Worm (Caenorhabditis elegans) whole organism, L2 larva: ENCODE data around the gene srw-19.
A peak's percentile ranks its signal among the peaks of the same experiment; 100 is the strongest.

Source experiments
- C34F6.9 ChIP-seq: fragments of 150-350 bp; optimal IDR thresholded peaks from 2 replicates; lab custom pipeline; 2014; ENCODE audit warnings: missing biosample characterization, missing genetic modification characterization
- F13H6.1 ChIP-seq: sonication (generic microtip); optimal IDR thresholded peaks from 2 replicates; lab custom pipeline; 2016; ENCODE audit warnings: missing genetic modification characterization, missing compliant biosample characterization
- R02D3.7 ChIP-seq: fragments of 150-350 bp; optimal IDR thresholded peaks from 2 replicates; lab custom pipeline; 2014; ENCODE audit warnings: missing biosample characterization, missing genetic modification characterization
- Y55F3AM.14 ChIP-seq: fragments of 200-800 bp; sonication (Bioruptor generic); optimal IDR thresholded peaks from 2 replicates; lab custom pipeline; 2018; ENCODE audit warnings: mild to moderate bottlenecking, missing genetic modification characterization, missing compliant biosample characterization
- ZK546.5 ChIP-seq: sonication (generic microtip); optimal IDR thresholded peaks from 2 replicates; lab custom pipeline; 2017; ENCODE audit warnings: missing biosample characterization, missing genetic modification characterization
- alr-1 ChIP-seq: fragments of 150-350 bp; optimal IDR thresholded peaks from 2 replicates; lab custom pipeline; 2014; ENCODE audit warnings: missing biosample characterization, missing genetic modification characterization
- ama-1 ChIP-seq: fragments of 150-350 bp; optimal IDR thresholded peaks from 2 replicates; lab custom pipeline; 2018; ENCODE audit warnings: inconsistent platforms
- ceh-16 ChIP-seq: fragments of 150-350 bp; optimal IDR thresholded peaks from 2 replicates; lab custom pipeline; 2014; ENCODE audit warnings: missing biosample characterization, missing genetic modification characterization
- crh-2 ChIP-seq: sonication (generic microtip); optimal IDR thresholded peaks from 2 replicates; lab custom pipeline; 2017; ENCODE audit warnings: missing biosample characterization, missing genetic modification characterization
- dmd-4 ChIP-seq: sonication (generic microtip); optimal IDR thresholded peaks from 2 replicates; lab custom pipeline; 2017; ENCODE audit warnings: missing biosample characterization, missing genetic modification characterization
- egl-27 ChIP-seq: sonication (generic microtip); optimal IDR thresholded peaks from 3 replicates; lab custom pipeline; 2017; ENCODE audit warnings: missing biosample characterization, missing genetic modification reagents, missing genetic modification characterization
- elt-1 ChIP-seq: fragments of 150-350 bp; optimal IDR thresholded peaks from 2 replicates; lab custom pipeline; 2014; ENCODE audit warnings: missing biosample characterization, missing genetic modification characterization
- fos-1 ChIP-seq: fragments of 150-350 bp; optimal IDR thresholded peaks from 2 replicates; lab custom pipeline; 2014; ENCODE audit warnings: missing biosample characterization, missing genetic modification characterization
- gmeb-1 ChIP-seq: fragments of 150-350 bp; optimal IDR thresholded peaks from 2 replicates; lab custom pipeline; 2014; ENCODE audit warnings: missing biosample characterization, missing genetic modification characterization
- lin-11 ChIP-seq: fragments of 150-350 bp; sonication (generic microtip); optimal IDR thresholded peaks from 2 replicates; lab custom pipeline; 2014; ENCODE audit warnings: missing biosample characterization, missing genetic modification characterization, inconsistent platforms, mixed read lengths
- lin-39 ChIP-seq: fragments of 150-350 bp; optimal IDR thresholded peaks from 2 replicates; lab custom pipeline; 2014; ENCODE audit warnings: missing biosample characterization, missing genetic modification reagents, missing genetic modification characterization
- lsy-2 ChIP-seq, 2 experiments: fragments of 150-350 bp in 1 of 2; sonication (generic microtip) in 1 of 2; optimal IDR thresholded peaks; 2 replicates each; lab custom pipeline; 2014 to 2017; ENCODE audit warnings: missing biosample characterization in 2 of 2, missing genetic modification characterization in 2 of 2
- mab-5 ChIP-seq: fragments of 150-350 bp; optimal IDR thresholded peaks from 2 replicates; lab custom pipeline; 2014; ENCODE audit warnings: missing biosample characterization, missing genetic modification characterization
- mbf-1 ChIP-seq: sonication (generic microtip); optimal IDR thresholded peaks from 2 replicates; lab custom pipeline; 2017; ENCODE audit warnings: missing biosample characterization, missing genetic modification characterization
- nhr-10 ChIP-seq: sonication (generic microtip); optimal IDR thresholded peaks from 2 replicates; lab custom pipeline; 2017; ENCODE audit warnings: missing biosample characterization, missing genetic modification characterization
- nhr-129 ChIP-seq: fragments of 150-350 bp; optimal IDR thresholded peaks from 2 replicates; lab custom pipeline; 2014; ENCODE audit warnings: missing biosample characterization, missing genetic modification characterization
- nhr-21 ChIP-seq: fragments of 150-350 bp; optimal IDR thresholded peaks from 2 replicates; lab custom pipeline; 2014; ENCODE audit warnings: missing biosample characterization, missing genetic modification characterization
- nhr-25 ChIP-seq: fragments of 150-350 bp; sonication (generic microtip); optimal IDR thresholded peaks from 3 replicates; lab custom pipeline; 2014; ENCODE audit warnings: missing biosample characterization, missing genetic modification characterization
- nhr-6 ChIP-seq: fragments of 150-350 bp; optimal IDR thresholded peaks from 2 replicates; lab custom pipeline; 2014; ENCODE audit warnings: missing biosample characterization, missing genetic modification characterization
- sma-3 ChIP-seq: sonication (generic microtip); optimal IDR thresholded peaks from 2 replicates; lab custom pipeline; 2016; ENCODE audit warnings: missing genetic modification reagents, missing genetic modification characterization, missing compliant biosample characterization
- sma-9 ChIP-seq, 2 experiments: fragments of 150-350 bp in 1 of 2; sonication (generic microtip) in 1 of 2; optimal IDR thresholded peaks; 2 replicates each; lab custom pipeline; 2014 to 2016; ENCODE audit warnings: missing genetic modification characterization in 2 of 2, mild to moderate bottlenecking in 1 of 2, missing biosample characterization in 1 of 2, missing compliant biosample characterization in 1 of 2, missing genetic modification reagents in 1 of 2, moderate library complexity in 1 of 2
- snpc-4 ChIP-seq: fragments of 150-350 bp; optimal IDR thresholded peaks from 2 replicates; lab custom pipeline; 2014; ENCODE audit warnings: missing biosample characterization, missing genetic modification characterization
- unc-39 ChIP-seq: fragments of 150-350 bp; optimal IDR thresholded peaks from 2 replicates; lab custom pipeline; 2014; ENCODE audit warnings: missing biosample characterization, missing genetic modification characterization
- unc-55 ChIP-seq: fragments of 150-350 bp; sonication (generic microtip); optimal IDR thresholded peaks from 3 replicates; lab custom pipeline; 2014; ENCODE audit warnings: missing biosample characterization, missing genetic modification reagents, missing genetic modification characterization
- unc-62 ChIP-seq: fragments of 150-350 bp; optimal IDR thresholded peaks from 2 replicates; lab custom pipeline; 2014; ENCODE audit warnings: missing biosample characterization, missing genetic modification reagents, missing genetic modification characterization
- zag-1 ChIP-seq: fragments of 150-350 bp; optimal IDR thresholded peaks from 2 replicates; lab custom pipeline; 2014; ENCODE audit warnings: missing biosample characterization, missing genetic modification characterization
- ztf-1 ChIP-seq: fragments of 200-800 bp; sonication (Bioruptor generic); conservative IDR thresholded peaks from 2 replicates; pipeline ENCODE4 v1.3.6; 2022; ENCODE audit warnings: missing genetic modification characterization, missing compliant biosample characterization
- ztf-11 ChIP-seq: sonication (generic microtip); optimal IDR thresholded peaks from 2 replicates; lab custom pipeline; 2017; ENCODE audit warnings: missing biosample characterization, missing genetic modification characterization
- ztf-4 ChIP-seq: fragments of 150-350 bp; optimal IDR thresholded peaks from 2 replicates; lab custom pipeline; 2014; ENCODE audit warnings: missing biosample characterization, missing genetic modification characterization

The srw-19 gene

DNA sequence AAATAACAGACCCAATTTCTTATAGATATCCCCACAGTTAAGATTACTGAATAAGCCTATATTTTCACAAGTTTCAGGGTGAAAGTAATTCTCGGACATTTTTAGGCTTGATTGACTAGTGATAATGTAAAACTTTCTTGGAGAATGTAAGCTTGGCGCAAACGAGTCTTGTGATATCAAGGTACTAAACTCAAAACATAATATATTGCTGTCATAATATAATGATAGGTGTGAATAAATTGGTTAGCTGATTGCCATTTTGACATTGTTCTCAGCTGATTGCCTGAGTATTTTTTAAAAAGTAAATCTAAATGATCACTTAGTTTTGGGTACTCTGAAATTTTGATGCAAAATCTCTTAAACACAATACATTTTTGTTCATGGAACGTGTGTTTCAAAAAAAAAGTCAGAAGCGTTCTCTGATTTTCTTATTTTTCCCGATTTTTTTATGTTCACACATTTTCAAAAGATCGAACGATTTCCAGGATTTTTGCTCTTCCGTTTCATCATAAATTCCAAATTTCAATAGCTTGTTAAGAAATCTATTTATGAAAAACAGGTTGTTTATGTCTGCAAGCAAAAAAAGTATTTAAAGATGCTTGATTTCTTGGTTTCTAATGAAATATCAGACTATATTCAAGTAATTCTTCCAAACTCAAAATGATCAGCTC is at the start of gene srw-19, which contains the start of gene srx-51:
Gene srw-19, minus strand, starts transcription at position 101 of the 671 bp plus-strand sequence.
Gene srx-51, plus strand, starts transcription at position 621 of the 671 bp plus-strand sequence.
- TF ChIP-seq nhr-6 (tag; lab: Kevin White, UChicago), result no peak
- TF ChIP-seq ZK546.5 (tag; lab: Kevin White, UChicago), result no peak
- TF ChIP-seq unc-55 (GFP tag; lab: Kevin White, UChicago), result no peak
- no peak for TF ChIP-seq ztf-1
- no peak for TF ChIP-seq elt-1
- no peak for TF ChIP-seq dmd-4 (tag; lab: Kevin White, UChicago)
- TF ChIP-seq unc-62, result no peak
- TF ChIP-seq, all 48 proteins: peak for 0

DNA sequence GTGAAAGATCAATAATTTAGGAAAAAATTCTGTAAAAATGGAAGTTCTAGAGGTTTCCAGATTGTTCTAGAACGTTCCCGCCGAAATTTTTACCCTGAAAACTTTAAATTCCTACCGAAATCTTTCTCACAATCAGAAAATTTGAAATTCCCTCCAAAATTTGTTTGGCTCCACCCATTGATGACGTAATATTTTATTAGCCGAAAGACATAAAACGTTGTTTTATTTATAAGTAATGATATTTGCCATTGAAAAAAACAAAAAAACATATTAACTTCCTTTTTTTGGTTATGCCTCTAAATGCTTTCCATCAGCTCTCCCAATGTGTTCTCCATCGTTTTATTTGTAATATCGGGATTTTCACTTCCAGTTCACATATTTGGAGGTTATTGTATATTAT is 49.1 kb upstream of the srw-19 start, which contains the start of gene srh-295:
Gene srh-295, plus strand, starts transcription at position 301 of the 400 bp plus-strand sequence.
- no peak for TF ChIP-seq dmd-4 (tag; lab: Kevin White, UChicago)
- TF ChIP-seq nhr-21 (tag; lab: Kevin White, UChicago), result no peak
- no peak for TF ChIP-seq nhr-10 (tag; lab: Kevin White, UChicago)
- TF ChIP-seq F13H6.1, result no peak
- no peak for TF ChIP-seq ztf-4 (tag; lab: Kevin White, UChicago)
- no peak for TF ChIP-seq C34F6.9 (tag; lab: Kevin White, UChicago)
- no peak for TF ChIP-seq unc-55 (GFP tag; lab: Kevin White, UChicago)
- TF ChIP-seq ztf-11 (tag; lab: Kevin White, UChicago), result no peak

DNA sequence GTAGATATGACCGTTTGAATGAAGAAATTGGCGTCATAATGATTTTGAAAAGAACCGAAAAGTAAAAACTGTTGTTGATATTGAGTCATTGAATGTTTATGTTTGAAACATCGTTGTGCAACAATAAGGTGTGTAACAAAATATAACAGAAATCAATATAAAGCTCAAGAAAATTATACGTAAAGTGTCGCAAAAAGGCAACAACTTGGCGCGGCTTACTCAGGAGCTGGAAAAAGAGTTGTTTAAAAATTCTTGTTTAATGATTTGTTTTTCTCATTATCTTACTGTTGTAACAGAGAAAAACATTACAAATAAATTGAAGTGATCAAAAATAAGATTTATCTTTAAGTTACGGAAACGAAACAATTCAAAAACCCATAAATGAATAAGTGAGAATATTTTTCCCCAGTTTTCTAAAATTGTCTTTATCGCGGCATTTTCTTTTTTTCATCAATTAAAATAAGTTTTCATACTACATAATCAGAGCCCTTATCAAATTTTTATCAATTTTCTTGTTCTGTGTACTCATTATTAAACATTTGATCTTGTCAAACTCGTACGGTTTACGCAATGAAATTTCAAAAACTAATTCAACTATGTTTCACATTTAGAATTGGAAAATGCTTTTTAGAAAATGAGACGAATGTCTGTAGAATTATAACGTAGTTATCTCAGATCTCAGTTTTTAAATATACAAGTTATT is 46.7 kb upstream of the srw-19 start, which contains the start of gene ZK1037.6:
Gene ZK1037.6, minus strand, starts transcription at position 51 of the 703 bp plus-strand sequence.
- TF ChIP-seq nhr-129 (no peak), fos-1 (tag; lab: Kevin White, UChicago) (peak; percentile 72)

ce11 chrV:15323417-15323816 is 42.2 kb upstream of the srw-19 start:
- TF ChIP-seq sma-3 (no peak), fos-1 (tag; lab: Kevin White, UChicago) (peak; percentile 94), lsy-2 (tag; optimal IDR thresholded peaks at IDR 0.05; lab: Kevin White, UChicago) (no peak), nhr-6 (tag; lab: Kevin White, UChicago) (no peak), alr-1 (no peak)

DNA sequence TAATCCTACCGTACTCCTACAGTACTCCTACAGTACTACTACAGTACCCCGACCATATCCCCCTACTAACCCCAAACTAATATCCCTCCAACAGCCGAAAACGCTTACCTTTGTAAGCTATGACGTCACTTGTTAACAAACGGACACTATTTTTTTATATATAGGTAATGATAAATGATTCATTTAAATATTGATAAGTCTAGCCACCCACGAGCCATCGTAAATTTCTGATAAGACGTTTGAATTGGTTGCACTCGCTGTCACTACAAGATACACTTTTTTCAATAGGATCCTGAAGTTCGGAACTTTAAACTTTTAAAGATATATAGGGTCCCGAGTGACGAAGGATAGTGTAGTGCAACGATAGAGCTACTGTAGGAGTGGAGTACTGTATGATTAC is 41.5 kb upstream of the srw-19 start, which contains the start of gene nhr-247:
Gene nhr-247, plus strand, starts transcription at position 330 of the 400 bp plus-strand sequence.
- peak; percentile 69 for TF ChIP-seq fos-1 (tag; lab: Kevin White, UChicago)

DNA sequence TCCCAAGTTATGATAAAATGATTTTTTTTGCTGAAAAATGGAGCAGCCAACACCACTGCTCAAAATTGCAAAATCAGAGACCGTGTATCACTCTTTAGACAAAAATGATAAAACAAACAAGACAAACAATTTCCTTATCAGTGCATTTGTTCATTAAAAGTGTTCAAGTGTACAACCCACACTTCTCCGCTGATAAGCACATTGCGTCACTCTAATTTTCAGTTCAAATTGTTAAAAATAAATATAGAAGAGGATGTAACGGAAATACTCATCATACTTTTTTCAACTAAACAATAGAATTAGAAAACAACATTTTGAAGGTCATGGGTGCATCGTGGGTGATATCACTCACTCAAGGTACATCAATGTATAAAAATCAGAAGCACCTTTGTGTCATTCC is 37.5 kb upstream of the srw-19 start, which contains the start of gene nhr-291:
Gene nhr-291, plus strand, starts transcription at position 324 of the 400 bp plus-strand sequence.
- TF ChIP-seq snpc-4 (tag; lab: Kevin White, UChicago) (no peak), lin-11 (no peak), crh-2 (tag; lab: Kevin White, UChicago) (peak; percentile 34), sma-3 (peak; percentile 11), mab-5 (tag; lab: Kevin White, UChicago) (no peak), nhr-21 (tag; lab: Kevin White, UChicago) (no peak), gmeb-1 (peak; percentile 42), elt-1 (no peak), lin-39 (tag; lab: Kevin White, UChicago) (no peak), unc-39 (no peak), ceh-16 (tag; lab: Kevin White, UChicago) (no peak), ama-1 (no peak), alr-1 (no peak), R02D3.7 (no peak), lsy-2 (tag; optimal IDR thresholded peaks at IDR 0.05; lab: Kevin White, UChicago) (no peak), Y55F3AM.14 (no peak), mbf-1 (no peak), fos-1 (tag; lab: Kevin White, UChicago) (peak; percentile 99), sma-9 (GFP tag; optimal IDR thresholded peaks at IDR 0.05; lab: Kevin White, UChicago) (peak; percentile 79), sma-9 (tag; optimal IDR thresholded peaks at IDR 0.05; lab: Kevin White, UChicago) (no peak), zag-1 (tag; lab: Kevin White, UChicago) (no peak), nhr-25 (tag; lab: Kevin White, UChicago) (no peak), egl-27 (peak; percentile 35), dmd-4 (tag; lab: Kevin White, UChicago) (no peak)
